Fruit fly (Drosophila melanogaster) whole organism, embryonic: ENCODE data around the gene CG13884.

Experiments used
- B-H2 ChIP-seq: fragments of 200-800 bp; sonication (Bioruptor generic); optimal IDR thresholded peaks from 2 replicates; lab custom pipeline; 2018; ENCODE audit warnings: missing biosample characterization, mild to moderate bottlenecking, missing genetic modification characterization
- CG10431 ChIP-seq: fragments of 200-800 bp; sonication (Bioruptor generic); optimal IDR thresholded peaks from 3 replicates; lab custom pipeline; 2018; ENCODE audit warnings: missing biosample characterization, mild to moderate bottlenecking, missing genetic modification characterization
- CG12391 ChIP-seq: fragments of 200-800 bp; sonication (Bioruptor generic); optimal IDR thresholded peaks from 3 replicates; lab custom pipeline; 2018; ENCODE audit warnings: missing biosample characterization, mild to moderate bottlenecking, missing genetic modification characterization, moderate library complexity
- CG13296 ChIP-seq: fragments of 200-800 bp; sonication (Bioruptor generic); optimal IDR thresholded peaks from 3 replicates; lab custom pipeline; 2018; ENCODE audit warnings: missing biosample characterization, mild to moderate bottlenecking, missing genetic modification characterization
- CG13424 ChIP-seq: fragments of 200-800 bp; sonication (Bioruptor generic); optimal IDR thresholded peaks from 2 replicates; lab custom pipeline; 2019; ENCODE audit warnings: missing biosample characterization, mild to moderate bottlenecking, missing genetic modification characterization, moderate library complexity
- CG14014 ChIP-seq: fragments of 200-800 bp; sonication (Bioruptor generic); IDR thresholded peaks from 2 replicates; pipeline ENCODE4 v1.3.6; 2022; ENCODE audit warnings: missing biosample characterization, missing genetic modification characterization
- CG1602 ChIP-seq: fragments of 200-800 bp; sonication (Bioruptor generic); optimal IDR thresholded peaks from 3 replicates; lab custom pipeline; 2016; ENCODE audit warnings: missing biosample characterization, missing genetic modification characterization
- CG1603 ChIP-seq: fragments of 200-800 bp; sonication (Bioruptor generic); optimal IDR thresholded peaks from 2 replicates; lab custom pipeline; 2019; ENCODE audit warnings: missing biosample characterization, mild to moderate bottlenecking, missing genetic modification characterization, moderate library complexity
- CG17385 ChIP-seq: fragments of 200-800 bp; sonication (Bioruptor generic); optimal IDR thresholded peaks from 3 replicates; lab custom pipeline; 2018; ENCODE audit warnings: missing biosample characterization, mild to moderate bottlenecking, missing genetic modification characterization
- CG18262 ChIP-seq: fragments of 200-800 bp; optimal IDR thresholded peaks from 3 replicates; lab custom pipeline; 2019; ENCODE audit warnings: missing biosample characterization, mild to moderate bottlenecking, missing genetic modification characterization, moderate library complexity
- CG2678 ChIP-seq: fragments of 200-800 bp; sonication (Bioruptor generic); optimal IDR thresholded peaks from 3 replicates; lab custom pipeline; 2019; ENCODE audit warnings: missing biosample characterization, mild to moderate bottlenecking, missing genetic modification characterization, moderate library complexity
- CG31388 ChIP-seq: fragments of 200-800 bp; sonication (Bioruptor generic); optimal IDR thresholded peaks from 2 replicates; lab custom pipeline; 2016; ENCODE audit warnings: missing biosample characterization, missing genetic modification characterization
- CG3281 ChIP-seq: fragments of 200-800 bp; sonication (Bioruptor generic); optimal IDR thresholded peaks from 3 replicates; lab custom pipeline; 2017; ENCODE audit warnings: missing biosample characterization, mild to moderate bottlenecking, missing genetic modification characterization
- CG4707 ChIP-seq: fragments of 200-800 bp; sonication (Bioruptor generic); optimal IDR thresholded peaks from 2 replicates; lab custom pipeline; 2018; ENCODE audit warnings: missing biosample characterization, mild to moderate bottlenecking, missing genetic modification characterization, moderate library complexity
- CG7556 ChIP-seq: fragments of 200-800 bp; sonication (Bioruptor generic); optimal IDR thresholded peaks from 2 replicates; lab custom pipeline; 2017; ENCODE audit warnings: missing biosample characterization, mild to moderate bottlenecking, missing genetic modification characterization
- CG9215 ChIP-seq: fragments of 200-800 bp; sonication (Bioruptor generic); IDR thresholded peaks from 2 replicates; pipeline ENCODE4 v1.3.6; 2022; ENCODE audit warnings: missing biosample characterization, missing genetic modification characterization
- CoRest ChIP-seq: fragments of 200-800 bp; sonication (Bioruptor generic); optimal IDR thresholded peaks from 3 replicates; lab custom pipeline; 2018; ENCODE audit warnings: missing biosample characterization, mild to moderate bottlenecking, missing genetic modification characterization, moderate library complexity
- Dek ChIP-seq: fragments of 200-800 bp; sonication (Bioruptor generic); optimal IDR thresholded peaks from 3 replicates; lab custom pipeline; 2019; ENCODE audit warnings: missing biosample characterization, mild to moderate bottlenecking, missing genetic modification characterization, moderate library complexity
- Hey ChIP-seq: fragments of 200-800 bp; sonication (Bioruptor generic); optimal IDR thresholded peaks from 3 replicates; lab custom pipeline; 2018; ENCODE audit warnings: missing biosample characterization, mild to moderate bottlenecking, missing genetic modification characterization
- Hr78 ChIP-seq, 2 experiments: fragments of 200-800 bp in 1 of 2; fragments of >200 bp in 1 of 2; sonication (Bioruptor generic) in 1 of 2; optimal IDR thresholded peaks; 2 replicates each; lab custom pipeline; 2017 to 2019; ENCODE audit warnings: missing biosample characterization in 2 of 2, missing genetic modification characterization in 2 of 2, mild to moderate bottlenecking in 1 of 2, moderate library complexity in 1 of 2
- MBD-R2 ChIP-seq: fragments of 200-800 bp; sonication (Bioruptor generic); IDR thresholded peaks from 2 replicates; pipeline ENCODE4 v1.3.6; 2022; ENCODE audit warnings: missing biosample characterization, missing genetic modification characterization
- Max ChIP-seq: fragments of 200-800 bp; sonication (Bioruptor generic); optimal IDR thresholded peaks from 2 replicates; lab custom pipeline; 2016; ENCODE audit warnings: missing biosample characterization, mild to moderate bottlenecking, missing genetic modification characterization
- Myb ChIP-seq: fragments of 200-800 bp; sonication (Bioruptor generic); optimal IDR thresholded peaks from 2 replicates; lab custom pipeline; 2016; ENCODE audit warnings: missing biosample characterization, missing genetic modification characterization
- NK7.1 ChIP-seq: fragments of 200-800 bp; sonication (Bioruptor generic); optimal IDR thresholded peaks from 3 replicates; lab custom pipeline; 2016; ENCODE audit warnings: missing biosample characterization, missing genetic modification characterization
- Sry-δ ChIP-seq: fragments of 200-800 bp; sonication (Bioruptor generic); optimal IDR thresholded peaks from 2 replicates; lab custom pipeline; 2016; ENCODE audit warnings: missing biosample characterization, missing genetic modification characterization
- Tbp ChIP-seq: fragments of >200 bp; optimal IDR thresholded peaks from 2 replicates; lab custom pipeline; 2018; ENCODE audit warnings: missing biosample characterization, missing genetic modification characterization
- YL-1 ChIP-seq: fragments of 200-800 bp; sonication (Bioruptor generic); optimal IDR thresholded peaks from 3 replicates; lab custom pipeline; 2017; ENCODE audit warnings: missing biosample characterization, mild to moderate bottlenecking, missing genetic modification characterization
- cato ChIP-seq: fragments of 200-800 bp; sonication (Bioruptor generic); optimal IDR thresholded peaks from 2 replicates; lab custom pipeline; 2016; ENCODE audit warnings: missing biosample characterization, missing genetic modification characterization, borderline replicate concordance
- crc ChIP-seq: fragments of 200-800 bp; sonication (Bioruptor generic); optimal IDR thresholded peaks from 2 replicates; lab custom pipeline; 2016; ENCODE audit warnings: missing biosample characterization, missing genetic modification characterization
- dan ChIP-seq: fragments of 200-800 bp; sonication (Bioruptor generic); IDR thresholded peaks from 2 replicates; pipeline ENCODE4 v1.3.6; 2022; ENCODE audit warnings: missing biosample characterization, missing genetic modification characterization
- dimm ChIP-seq: fragments of 200-800 bp; sonication (Bioruptor generic); IDR thresholded peaks from 2 replicates; pipeline ENCODE4 v1.3.6; 2022; ENCODE audit warnings: missing biosample characterization, missing genetic modification characterization
- dm ChIP-seq: fragments of 200-800 bp; sonication (Bioruptor generic); optimal IDR thresholded peaks from 3 replicates; lab custom pipeline; 2016; ENCODE audit warnings: missing biosample characterization, missing genetic modification characterization
- ems ChIP-seq: fragments of 200-800 bp; sonication (Bioruptor generic); optimal IDR thresholded peaks from 3 replicates; lab custom pipeline; 2016; ENCODE audit warnings: missing biosample characterization, missing genetic modification characterization
- fu2 ChIP-seq: fragments of 200-800 bp; sonication (Bioruptor generic); optimal IDR thresholded peaks from 2 replicates; lab custom pipeline; 2016; ENCODE audit warnings: missing biosample characterization, missing genetic modification characterization
- hb ChIP-seq: fragments of 200-800 bp; sonication (Bioruptor generic); IDR thresholded peaks from 3 replicates; pipeline ENCODE4 v1.3.6; 2022; ENCODE audit warnings: missing biosample characterization, missing genetic modification characterization; ENCODE audit not compliant: partially characterized antibody
- her ChIP-seq: fragments of 200-800 bp; sonication (Bioruptor generic); optimal IDR thresholded peaks from 2 replicates; lab custom pipeline; 2016; ENCODE audit warnings: missing biosample characterization, missing genetic modification characterization
- ind ChIP-seq: fragments of 200-800 bp; sonication (Bioruptor generic); optimal IDR thresholded peaks from 3 replicates; lab custom pipeline; 2016; ENCODE audit warnings: missing biosample characterization, missing genetic modification characterization
- kni ChIP-seq: fragments of 200-800 bp; sonication (Bioruptor generic); optimal IDR thresholded peaks from 3 replicates; lab custom pipeline; 2017; ENCODE audit warnings: mild to moderate bottlenecking, missing biosample characterization, missing genetic modification reagents, missing genetic modification characterization
- knrl ChIP-seq: fragments of 200-800 bp; sonication (Bioruptor generic); IDR thresholded peaks from 3 replicates; pipeline ENCODE4 v1.3.6; 2022; ENCODE audit warnings: missing biosample characterization, missing genetic modification characterization; ENCODE audit not compliant: partially characterized antibody
- org-1 ChIP-seq: fragments of 200-800 bp; sonication (Bioruptor generic); optimal IDR thresholded peaks from 2 replicates; lab custom pipeline; 2017; ENCODE audit warnings: missing biosample characterization, missing genetic modification characterization
- pita ChIP-seq: fragments of 200-800 bp; sonication (Bioruptor generic); optimal IDR thresholded peaks from 2 replicates; lab custom pipeline; 2017; ENCODE audit warnings: missing biosample characterization, mild to moderate bottlenecking, missing genetic modification characterization
- pnt ChIP-seq: fragments of 200-800 bp; sonication (Bioruptor generic); optimal IDR thresholded peaks from 3 replicates; lab custom pipeline; 2016; ENCODE audit warnings: missing biosample characterization, missing genetic modification characterization
- sens ChIP-seq: fragments of 200-800 bp; sonication (Bioruptor generic); peaks from one replicate; lab custom pipeline; 2016; ENCODE audit warnings: missing biosample characterization, missing genetic modification characterization
- sna ChIP-seq: fragments of 200-800 bp; sonication (Bioruptor generic); IDR thresholded peaks from 2 replicates; pipeline ENCODE4 v1.3.6; 2022; ENCODE audit warnings: missing biosample characterization, missing genetic modification characterization; ENCODE audit not compliant: partially characterized antibody
- sqz ChIP-seq: fragments of 200-800 bp; sonication (Bioruptor generic); optimal IDR thresholded peaks from 3 replicates; lab custom pipeline; 2018; ENCODE audit warnings: missing biosample characterization, mild to moderate bottlenecking, missing genetic modification characterization
- stwl ChIP-seq: fragments of 200-800 bp; sonication (Bioruptor generic); optimal IDR thresholded peaks from 3 replicates; lab custom pipeline; 2018; ENCODE audit warnings: missing biosample characterization, mild to moderate bottlenecking, missing genetic modification characterization, moderate library complexity
- sug ChIP-seq: fragments of 200-800 bp; optimal IDR thresholded peaks from 2 replicates; lab custom pipeline; 2019; ENCODE audit warnings: missing biosample characterization, mild to moderate bottlenecking, missing genetic modification characterization, moderate library complexity
- tgo ChIP-seq: fragments of 200-800 bp; sonication (Bioruptor generic); IDR thresholded peaks from 3 replicates; pipeline ENCODE4 v1.3.6; 2022; ENCODE audit warnings: missing biosample characterization, missing genetic modification characterization
- tna ChIP-seq: fragments of 200-800 bp; sonication (Bioruptor generic); IDR thresholded peaks from 2 replicates; pipeline ENCODE4 v1.3.6; 2022; ENCODE audit warnings: missing biosample characterization, missing genetic modification characterization; ENCODE audit not compliant: partially characterized antibody
- unc-4 ChIP-seq: fragments of 200-800 bp; sonication (Bioruptor generic); IDR thresholded peaks from 2 replicates; pipeline ENCODE4 v1.3.6; 2022; ENCODE audit warnings: missing biosample characterization, missing genetic modification characterization; ENCODE audit not compliant: partially characterized antibody
- wdn ChIP-seq: fragments of 200-800 bp; sonication (Bioruptor generic); IDR thresholded peaks from 2 replicates; pipeline ENCODE4 v1.3.6; 2022; ENCODE audit warnings: missing biosample characterization, missing genetic modification characterization

Gene CG13884

dm6 chr3L:324486-324885, 41.8 kb downstream of the CG13884 start, which contains the start of gene CG32344 (continued):
- TF ChIP-seq Dek: no peak
- TF ChIP-seq CG2678: no peak
- no peak for TF ChIP-seq pnt (GFP tag; lab: Kevin White, UChicago)
- TF ChIP-seq tgo (GFP tag; lab: Robert Waterston, UW): no peak
- no peak for TF ChIP-seq CG31388
- no peak for TF ChIP-seq CG3281 (GFP tag; lab: Kevin White, UChicago)
- peak; percentile 93 for TF ChIP-seq Max (GFP tag; lab: Kevin White, UChicago)
- TF ChIP-seq dimm (GFP tag; lab: Robert Waterston, UW): no peak
- peak; percentile 54 for TF ChIP-seq Myb (GFP tag; lab: Kevin White, UChicago)
- TF ChIP-seq org-1 (GFP tag; lab: Kevin White, UChicago): no peak
- 0 out of 2 replicates have a peak, but pooled peaks have one; percentile 35 for TF ChIP-seq tna
- TF ChIP-seq Hey (tag; lab: Kevin White, UChicago): no peak
- peak; percentile 70 for TF ChIP-seq CG17385 (GFP tag; lab: Kevin White, UChicago)
- TF ChIP-seq dan (GFP tag; lab: Robert Waterston, UW): no peak
- TF ChIP-seq knrl (GFP tag; lab: Robert Waterston, UW): peak; percentile 56; the same call in 2 of the 3 replicates
- no peak for TF ChIP-seq Hr78 (GFP tag; optimal IDR thresholded peaks at IDR 0.05; lab: Kevin White, UChicago)
- TF ChIP-seq crc: no peak
- peak; percentile 27 for TF ChIP-seq sug (tag; lab: Kevin White, UChicago)
- TF ChIP-seq CG13424 (tag; lab: Kevin White, UChicago): no peak
- TF ChIP-seq CG12391 (tag; lab: Kevin White, UChicago): peak; percentile 5
- TF ChIP-seq CoRest (tag; lab: Kevin White, UChicago): peak; percentile 28
- TF ChIP-seq CG14014 (GFP tag; lab: Robert Waterston, UW): no peak
- no peak for TF ChIP-seq hb
- peak; percentile 81 for TF ChIP-seq stwl (tag; lab: Kevin White, UChicago)
- TF ChIP-seq Sry-δ (GFP tag; lab: Kevin White, UChicago): peak; percentile 63
- TF ChIP-seq B-H2 (GFP tag; lab: Kevin White, UChicago): peak; percentile 40
- peak; percentile 62; the same call in 1 of the 2 replicates for TF ChIP-seq MBD-R2 (GFP tag; lab: Robert Waterston, UW)
- TF ChIP-seq ind (GFP tag; lab: Kevin White, UChicago): no peak
- no peak for TF ChIP-seq CG13296 (GFP tag; lab: Kevin White, UChicago)
- no peak for TF ChIP-seq pita
- TF ChIP-seq wdn (GFP tag; lab: Robert Waterston, UW): no peak
- TF ChIP-seq dm: peak; percentile 97
- TF ChIP-seq CG18262 (tag; lab: Kevin White, UChicago): no peak
- no peak for TF ChIP-seq CG1602 (GFP tag; lab: Kevin White, UChicago)
- TF ChIP-seq sqz (GFP tag; lab: Kevin White, UChicago): peak; percentile 85
- no peak for TF ChIP-seq CG4707 (GFP tag; lab: Kevin White, UChicago)
- no peak for TF ChIP-seq fu2 (GFP tag; lab: Kevin White, UChicago)
- peak; percentile 72 for TF ChIP-seq sna (GFP tag; lab: Robert Waterston, UW)
- TF ChIP-seq unc-4 (GFP tag; lab: Robert Waterston, UW): peak; percentile 81
- TF ChIP-seq ems (GFP tag; lab: Kevin White, UChicago): no peak
- TF ChIP-seq Tbp (GFP tag; lab: Kevin White, UChicago): peak; percentile 26
- TF ChIP-seq kni (GFP tag; lab: Kevin White, UChicago): no peak
- TF ChIP-seq CG7556 (GFP tag; lab: Kevin White, UChicago): no peak
- no peak for TF ChIP-seq CG10431
- TF ChIP-seq YL-1 (GFP tag; lab: Kevin White, UChicago): peak; percentile 90
- TF ChIP-seq sens (GFP tag; lab: Kevin White, UChicago): peak; percentile 57
- no peak for TF ChIP-seq CG9215
- no peak for TF ChIP-seq NK7.1
- peak; percentile 41 for TF ChIP-seq CG1603
- peak; percentile 21 for TF ChIP-seq her (GFP tag; lab: Kevin White, UChicago)
- TF ChIP-seq cato: no peak
